Fruit fly (Drosophila melanogaster) whole organism, wandering third instar larva: ENCODE measurements around the gene CG9853.

Source experiments
- CrebA ChIP-seq: fragments of 200-800 bp; sonication (Bioruptor generic); optimal IDR thresholded peaks from 2 replicates; lab custom pipeline; 2016; ENCODE audit warnings: missing biosample characterization, mild to moderate bottlenecking, missing genetic modification characterization, borderline replicate concordance
- Myc ChIP-seq: fragments of >200 bp; optimal IDR thresholded peaks from 2 replicates; lab custom pipeline; 2017
- Rel ChIP-seq, 2 experiments: fragments of 200-800 bp; sonication (Bioruptor generic) in 1 of 2; optimal IDR thresholded peaks; 2 replicates in 1 of 2; 3 replicates in 1 of 2; lab custom pipeline; 2016 to 2019; ENCODE audit warnings: mild to moderate bottlenecking in 2 of 2, missing biosample characterization in 2 of 2, missing genetic modification characterization in 2 of 2, moderate library complexity in 1 of 2
- ey ChIP-seq: fragments of 200-800 bp; sonication (Bioruptor generic); optimal IDR thresholded peaks from 2 replicates; lab custom pipeline; 2016; ENCODE audit warnings: missing biosample characterization, missing genetic modification characterization
- fru ChIP-seq: fragments of 200-800 bp; sonication (Bioruptor generic); optimal IDR thresholded peaks from 3 replicates; lab custom pipeline; 2016; ENCODE audit warnings: missing biosample characterization, mild to moderate bottlenecking, missing genetic modification characterization
- pan ChIP-seq: fragments of >200 bp; optimal IDR thresholded peaks from 2 replicates; lab custom pipeline; 2017
- psq ChIP-seq: fragments of 200-800 bp; sonication (Bioruptor generic); optimal IDR thresholded peaks from 3 replicates; lab custom pipeline; 2017; ENCODE audit warnings: missing biosample characterization, mild to moderate bottlenecking, missing genetic modification characterization, moderate library complexity

- TF ChIP-seq Myc (lab: Kevin White, UChicago) (no peak), ey (GFP tag; lab: Kevin White, UChicago) (no peak), pan (no peak), fru (GFP tag; lab: Kevin White, UChicago) (no peak), psq (GFP tag; lab: Kevin White, UChicago) (peak; percentile 21), Rel (GFP tag; optimal IDR thresholded peaks at IDR 0.05; lab: Kevin White, UChicago) (no peak), Rel (tag; optimal IDR thresholded peaks at IDR 0.05; lab: Kevin White, UChicago) (peak; percentile 83), CrebA (GFP tag; lab: Kevin White, UChicago) (no peak)
Observed at dm6 chr3R:4378363-4379354, 23.2 kb downstream of the CG9853 start, which contains the start of gene Sfxn1-3.
